Worm (Caenorhabditis elegans): ENCODE data around the gene T04C10.3.

T04C10.3 gene

DNA sequence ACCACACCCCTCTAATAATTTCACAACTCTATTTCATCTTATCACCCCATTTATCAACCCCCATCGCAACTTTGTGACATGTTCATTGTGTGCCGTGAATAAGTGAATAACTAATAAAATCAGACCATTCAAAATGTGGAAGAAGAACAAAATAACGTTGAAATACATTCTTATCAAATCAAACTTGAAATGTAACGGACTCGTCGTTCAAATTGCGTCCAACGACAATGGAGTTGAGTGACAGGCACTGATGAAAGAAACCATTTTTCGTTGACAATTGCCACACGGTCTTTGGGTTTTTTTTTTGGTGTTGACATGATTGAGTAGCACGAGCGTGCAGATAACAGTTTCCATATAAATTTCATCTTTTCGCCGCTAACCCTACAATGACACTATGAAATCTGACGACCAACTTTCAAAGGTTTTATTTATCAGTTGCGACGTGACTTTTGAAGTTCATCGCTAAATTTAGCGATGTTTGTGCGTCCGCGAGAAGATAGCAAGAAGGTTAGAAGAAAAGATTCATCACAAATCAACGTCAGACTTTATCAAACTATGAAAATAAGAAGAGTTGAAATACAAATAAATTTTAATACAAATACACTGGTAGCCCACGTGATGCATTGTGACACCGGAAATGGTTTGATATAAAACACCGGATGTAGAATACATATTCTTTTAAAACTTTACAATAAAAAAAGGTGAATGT is 28.6 kb upstream of the T04C10.3 start:
- TF ChIP-seq ztf-29 (GFP tag; IDR thresholded peaks at IDR 0.05) (no peak), med-1 (GFP tag; optimal IDR thresholded peaks at IDR 0.05; ENCODE audit: insufficient read depth) (no peak)

DNA sequence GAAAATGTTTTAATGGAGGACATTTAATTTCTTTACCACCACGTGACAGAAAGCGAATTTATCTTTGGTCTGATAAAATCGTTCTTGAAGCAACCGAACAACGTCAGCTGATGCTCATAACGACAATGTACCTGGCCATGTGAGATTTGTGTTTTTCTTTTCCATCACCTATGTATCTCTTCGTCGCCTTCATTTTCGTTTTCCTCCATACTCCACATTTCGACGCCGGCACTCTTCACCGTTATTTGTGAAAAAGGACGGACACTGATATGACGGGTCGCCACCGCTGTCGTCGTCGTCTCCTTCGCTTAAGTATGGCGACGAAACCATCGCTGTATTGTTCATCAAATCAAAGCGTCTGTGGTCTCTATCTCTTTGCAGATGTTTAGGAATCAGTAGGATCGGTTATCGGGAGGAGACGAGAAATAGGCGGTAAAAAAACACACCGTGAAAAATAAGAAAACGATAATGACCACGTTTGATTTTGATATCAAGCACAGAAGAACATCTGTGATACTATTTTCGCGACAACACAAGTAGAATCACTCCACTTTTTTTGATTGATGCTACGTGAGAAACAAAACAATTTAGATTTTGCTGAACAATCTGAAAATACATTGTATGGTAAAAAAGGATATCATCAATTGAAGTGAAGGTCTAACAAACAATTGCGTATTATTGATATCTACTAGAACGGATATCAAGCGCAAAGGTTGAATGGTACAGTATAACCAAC is 25.2 kb upstream of the T04C10.3 start:
- TF ChIP-seq ztf-23 (GFP tag; IDR thresholded peaks at IDR 0.05), result no peak
- TF ChIP-seq tab-1 (GFP tag; IDR thresholded peaks at IDR 0.05), result no peak
- no peak for TF ChIP-seq flt-1 (GFP tag; IDR thresholded peaks at IDR 0.05)
- TF ChIP-seq cog-1 (tag; optimal IDR thresholded peaks at IDR 0.05), result no peak
- no peak for TF ChIP-seq ref-1 (GFP tag; conservative IDR thresholded peaks at IDR 0.05)
- TF ChIP-seq med-1 (GFP tag; optimal IDR thresholded peaks at IDR 0.05; ENCODE audit: insufficient read depth), result no peak
- no peak for TF ChIP-seq T22C8.4 (GFP tag; IDR thresholded peaks at IDR 0.05)
- TF ChIP-seq ztf-29 (GFP tag; IDR thresholded peaks at IDR 0.05), result no peak
- TF ChIP-seq klf-2 (GFP tag; conservative IDR thresholded peaks at IDR 0.05), result no peak

DNA sequence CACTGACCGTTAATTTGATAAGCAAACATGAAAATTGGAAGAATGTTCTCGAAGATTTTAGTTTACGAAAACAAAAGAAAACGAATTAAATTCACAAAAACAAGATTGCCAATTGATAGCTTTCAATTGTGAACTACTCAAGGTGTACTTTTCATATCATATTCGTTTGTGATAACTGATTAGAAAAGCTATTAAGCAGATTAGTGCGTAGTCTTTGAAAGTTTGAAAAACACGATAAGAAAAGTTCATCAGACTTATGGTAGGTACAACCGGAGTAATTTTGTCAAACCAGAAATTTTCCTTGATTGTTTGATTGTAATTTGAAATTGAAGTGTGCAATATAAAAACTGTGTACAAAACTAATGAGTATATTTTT is 24.6 kb upstream of the T04C10.3 start:
- TF ChIP-seq klf-2 (GFP tag; conservative IDR thresholded peaks at IDR 0.05) (no peak), cog-1 (tag; optimal IDR thresholded peaks at IDR 0.05) (no peak), T22C8.4 (GFP tag; IDR thresholded peaks at IDR 0.05) (no peak), flt-1 (GFP tag; IDR thresholded peaks at IDR 0.05) (no peak), med-1 (GFP tag; optimal IDR thresholded peaks at IDR 0.05; ENCODE audit: insufficient read depth) (no peak), tab-1 (GFP tag; IDR thresholded peaks at IDR 0.05) (no peak)

DNA sequence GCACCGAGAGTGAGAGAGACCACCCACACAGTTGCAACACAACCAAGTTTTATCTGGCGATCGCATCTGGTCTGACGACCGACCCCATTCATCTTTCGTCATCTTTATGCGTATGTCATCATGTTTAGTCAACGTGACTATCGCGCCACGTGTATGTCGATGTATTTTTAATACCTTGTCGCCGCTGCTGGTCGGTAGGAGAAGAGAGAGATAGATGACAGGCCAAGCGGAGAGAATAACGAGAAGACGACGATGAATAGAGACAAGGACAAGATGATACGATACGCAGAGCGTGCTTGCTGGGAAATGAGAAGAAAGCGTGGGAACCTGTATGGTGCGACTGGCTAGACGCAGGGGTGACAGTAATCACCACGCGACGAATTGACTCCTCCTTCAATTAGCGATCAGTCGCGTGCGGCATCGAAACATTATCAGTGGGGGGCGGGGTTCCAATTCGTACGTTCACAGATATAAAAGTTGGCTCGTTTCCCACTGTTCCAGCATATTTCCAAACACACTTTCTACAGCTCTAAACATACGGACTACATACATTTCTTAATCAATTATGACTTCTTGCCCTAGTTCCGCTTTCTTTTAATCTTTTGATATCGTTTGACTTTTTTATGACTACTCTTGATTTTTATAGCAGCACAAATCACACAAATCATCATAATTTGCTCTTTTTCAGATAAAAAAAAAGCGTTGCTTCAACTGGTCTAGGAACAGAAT is 21.7 kb upstream of the T04C10.3 start, which contains the start of gene tatn-1:
Gene tatn-1 (plus strand): TSS at position 689 of the 729 bp plus-strand sequence.
- TF ChIP-seq flt-1 (GFP tag; IDR thresholded peaks at IDR 0.05) (no peak), cog-1 (tag; optimal IDR thresholded peaks at IDR 0.05) (peak; percentile 65), med-1 (GFP tag; optimal IDR thresholded peaks at IDR 0.05; ENCODE audit: insufficient read depth) (no peak)

DNA sequence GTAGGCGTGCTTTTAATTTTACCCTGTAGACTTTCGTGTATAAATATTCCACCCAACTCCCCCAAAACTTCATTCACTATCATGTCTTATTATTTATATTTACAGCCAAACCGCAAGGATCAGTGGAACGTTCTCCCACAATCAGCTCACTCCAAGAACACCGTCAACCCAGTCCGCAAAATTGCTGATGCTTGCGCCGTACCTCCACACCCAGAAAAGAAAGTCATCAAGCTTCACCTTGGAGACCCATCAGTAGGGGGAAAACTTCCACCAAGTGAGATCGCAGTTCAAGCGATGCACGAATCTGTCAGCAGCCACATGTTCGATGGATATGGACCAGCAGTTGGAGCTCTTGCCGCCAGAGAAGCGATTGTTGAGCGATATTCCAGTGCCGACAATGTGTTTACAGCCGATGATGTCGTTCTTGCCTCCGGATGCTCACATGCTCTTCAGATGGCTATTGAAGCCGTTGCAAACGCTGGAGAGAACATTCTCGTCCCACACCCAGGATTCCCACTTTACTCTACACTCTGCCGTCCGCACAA is 20.9 kb upstream of the T04C10.3 start:
- TF ChIP-seq klf-2 (GFP tag; conservative IDR thresholded peaks at IDR 0.05), result no peak
- TF ChIP-seq tab-1 (GFP tag; IDR thresholded peaks at IDR 0.05), result no peak
- no peak for TF ChIP-seq ztf-29 (GFP tag; IDR thresholded peaks at IDR 0.05)
- TF ChIP-seq ztf-23 (GFP tag; IDR thresholded peaks at IDR 0.05), result no peak
- no peak for TF ChIP-seq med-1 (GFP tag; optimal IDR thresholded peaks at IDR 0.05; ENCODE audit: insufficient read depth)

DNA sequence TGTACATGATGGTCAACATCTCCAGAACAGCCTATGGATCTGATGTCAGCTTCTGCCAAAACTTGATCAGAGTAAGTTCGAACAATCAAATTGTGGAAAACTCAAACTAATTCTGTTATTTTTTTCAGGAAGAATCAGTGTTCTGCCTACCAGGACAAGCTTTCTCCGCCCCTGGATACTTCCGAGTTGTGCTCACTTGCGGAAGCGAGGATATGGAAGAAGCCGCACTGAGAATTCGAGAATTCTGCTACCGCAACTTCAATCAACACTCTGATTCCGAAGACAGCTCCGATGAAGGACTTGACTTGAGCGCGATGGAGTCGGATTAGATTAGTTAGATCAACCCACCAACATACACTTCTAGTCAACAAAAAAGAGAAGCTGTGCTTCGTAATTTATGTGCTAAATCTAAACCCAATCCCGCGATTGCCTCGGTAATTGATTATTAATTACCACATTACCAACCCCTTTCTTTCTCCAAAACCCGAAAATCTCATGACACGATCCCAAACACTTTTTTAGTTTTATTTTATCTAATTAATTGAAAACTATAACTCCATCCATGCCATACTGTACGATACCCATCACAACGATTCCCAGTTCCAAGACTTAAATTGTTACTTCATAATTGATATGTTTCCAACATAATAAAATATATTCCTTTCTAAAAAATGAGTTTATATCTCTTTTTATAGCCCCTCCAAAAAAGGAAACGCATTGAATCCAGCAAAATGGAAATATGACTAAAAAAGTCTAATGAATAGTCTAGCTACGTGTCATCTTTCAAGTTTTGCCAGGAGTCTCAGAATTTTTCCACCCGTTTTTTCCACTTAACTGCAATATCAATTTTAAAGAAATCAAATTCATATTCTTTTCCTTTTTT is 19.6 kb upstream of the T04C10.3 start:
- TF ChIP-seq ztf-29 (GFP tag; IDR thresholded peaks at IDR 0.05) (no peak), cog-1 (tag; optimal IDR thresholded peaks at IDR 0.05) (no peak), klf-2 (GFP tag; conservative IDR thresholded peaks at IDR 0.05) (no peak), tab-1 (GFP tag; IDR thresholded peaks at IDR 0.05) (no peak), flt-1 (GFP tag; IDR thresholded peaks at IDR 0.05) (no peak), med-1 (GFP tag; optimal IDR thresholded peaks at IDR 0.05; ENCODE audit: insufficient read depth) (no peak), ref-1 (GFP tag; conservative IDR thresholded peaks at IDR 0.05) (no peak), T22C8.4 (GFP tag; IDR thresholded peaks at IDR 0.05) (no peak)

DNA sequence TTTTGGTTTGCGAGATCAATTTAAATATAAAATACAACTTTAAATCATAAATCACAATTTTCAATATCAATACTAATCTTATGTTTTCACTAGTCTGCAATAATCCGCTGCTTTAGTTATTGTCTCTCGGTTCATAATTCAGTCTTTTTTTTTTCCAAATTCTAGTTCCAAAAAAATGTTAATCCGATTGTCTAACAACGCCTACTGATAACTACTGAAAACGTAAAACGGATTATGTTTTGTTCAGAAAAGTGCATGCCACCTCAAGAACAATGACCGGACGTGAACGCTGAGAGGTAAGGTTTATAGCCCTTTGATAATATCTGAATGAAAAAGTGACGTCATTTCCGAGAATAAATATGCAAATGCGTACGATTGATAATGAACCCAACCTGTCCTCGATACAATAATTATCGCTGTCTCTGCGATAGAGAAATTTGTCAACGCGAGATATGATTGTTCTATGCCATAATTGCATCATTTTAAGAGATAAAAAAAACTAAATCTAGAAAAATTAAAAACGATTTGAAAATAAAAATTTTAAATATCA is 18.9 kb upstream of the T04C10.3 start, which contains the start of gene sprr-2:
Gene sprr-2 (plus strand): TSS at position 248 of the 550 bp plus-strand sequence.
- no peak for TF ChIP-seq ztf-29 (GFP tag; IDR thresholded peaks at IDR 0.05)
- TF ChIP-seq cog-1 (tag; optimal IDR thresholded peaks at IDR 0.05), result no peak
- no peak for TF ChIP-seq T22C8.4 (GFP tag; IDR thresholded peaks at IDR 0.05)
- TF ChIP-seq flt-1 (GFP tag; IDR thresholded peaks at IDR 0.05), result no peak
- no peak for TF ChIP-seq med-1 (GFP tag; optimal IDR thresholded peaks at IDR 0.05; ENCODE audit: insufficient read depth)
- no peak for TF ChIP-seq tab-1 (GFP tag; IDR thresholded peaks at IDR 0.05)
- TF ChIP-seq ztf-23 (GFP tag; IDR thresholded peaks at IDR 0.05), result no peak
- TF ChIP-seq klf-2 (GFP tag; conservative IDR thresholded peaks at IDR 0.05), result no peak
- TF ChIP-seq ref-1 (GFP tag; conservative IDR thresholded peaks at IDR 0.05), result no peak

DNA sequence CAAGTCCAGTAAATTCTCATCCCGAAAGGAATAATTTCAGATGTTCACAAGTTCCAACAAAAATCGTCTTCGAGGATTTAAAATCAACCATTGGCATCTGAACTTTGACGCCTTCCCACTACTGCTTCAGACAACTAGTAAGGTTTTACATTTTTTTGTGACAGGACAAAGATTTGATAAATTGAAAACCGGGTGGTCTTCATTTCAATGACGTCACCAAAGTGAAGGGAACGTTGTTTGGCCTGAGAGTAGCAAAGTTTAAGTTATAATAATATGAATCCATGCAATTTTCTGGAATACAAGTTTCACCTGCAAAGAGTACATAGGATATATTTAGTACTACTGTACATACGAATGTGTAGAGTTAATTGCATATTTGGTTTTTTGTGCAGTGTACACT is 18.0 kb upstream of the T04C10.3 start:
- TF ChIP-seq tab-1 (GFP tag; IDR thresholded peaks at IDR 0.05), result no peak
- TF ChIP-seq ztf-29 (GFP tag; IDR thresholded peaks at IDR 0.05), result no peak
- no peak for TF ChIP-seq flt-1 (GFP tag; IDR thresholded peaks at IDR 0.05)
- no peak for TF ChIP-seq cog-1 (tag; optimal IDR thresholded peaks at IDR 0.05)
- no peak for TF ChIP-seq ztf-23 (GFP tag; IDR thresholded peaks at IDR 0.05)
- TF ChIP-seq med-1 (GFP tag; optimal IDR thresholded peaks at IDR 0.05; ENCODE audit: insufficient read depth), result no peak
- no peak for TF ChIP-seq ref-1 (GFP tag; conservative IDR thresholded peaks at IDR 0.05)
- no peak for TF ChIP-seq klf-2 (GFP tag; conservative IDR thresholded peaks at IDR 0.05)
- TF ChIP-seq T22C8.4 (GFP tag; IDR thresholded peaks at IDR 0.05), result no peak
